Fruit fly (Drosophila melanogaster) whole organism, prepupa: ENCODE measurements around the gene CG15529.
A peak's percentile ranks its signal among the peaks of the same experiment; 100 is the strongest.

ENCODE experiments used
- CG10631 ChIP-seq: fragments of 200-800 bp; sonication (Bioruptor generic); optimal IDR thresholded peaks from 2 replicates; lab custom pipeline; 2016; ENCODE audit warnings: missing biosample characterization, missing genetic modification characterization
- CG10669 ChIP-seq: fragments of 200-800 bp; sonication (Bioruptor generic); optimal IDR thresholded peaks from 3 replicates; lab custom pipeline; 2018; ENCODE audit warnings: missing biosample characterization, mild to moderate bottlenecking, missing genetic modification characterization, moderate library complexity
- CG11294 ChIP-seq: fragments of 200-800 bp; sonication (Bioruptor generic); IDR thresholded peaks from 2 replicates; pipeline ENCODE4 v1.3.6; 2022; ENCODE audit warnings: missing biosample characterization, missing genetic modification characterization
- CG11762 ChIP-seq: fragments of 200-800 bp; sonication (Bioruptor generic); optimal IDR thresholded peaks from 3 replicates; lab custom pipeline; 2016; ENCODE audit warnings: missing biosample characterization, missing genetic modification characterization; ENCODE audit not compliant: insufficient read depth
- CG11902 ChIP-seq: fragments of 200-800 bp; sonication (Bioruptor generic); optimal IDR thresholded peaks from 3 replicates; lab custom pipeline; 2016; ENCODE audit warnings: missing biosample characterization, missing genetic modification characterization
- CG15336 ChIP-seq: fragments of 200-800 bp; sonication (Bioruptor generic); IDR thresholded peaks from 2 replicates; pipeline ENCODE4 v1.3.6; 2022; ENCODE audit warnings: missing biosample characterization, missing genetic modification characterization
- CG1621 ChIP-seq: fragments of 200-800 bp; sonication (Bioruptor generic); optimal IDR thresholded peaks from 3 replicates; lab custom pipeline; 2018; ENCODE audit warnings: missing biosample characterization, mild to moderate bottlenecking, missing genetic modification characterization
- CG16779 ChIP-seq: fragments of 200-800 bp; sonication (Bioruptor generic); optimal IDR thresholded peaks from 3 replicates; lab custom pipeline; 2017; ENCODE audit warnings: missing biosample characterization, mild to moderate bottlenecking, missing genetic modification characterization
- CG3032 ChIP-seq: fragments of 200-800 bp; optimal IDR thresholded peaks from 2 replicates; lab custom pipeline; 2019; ENCODE audit warnings: missing biosample characterization, mild to moderate bottlenecking, missing genetic modification characterization, moderate library complexity
- CG31627 ChIP-seq: fragments of 200-800 bp; sonication (Bioruptor generic); optimal IDR thresholded peaks from 3 replicates; lab custom pipeline; 2016; ENCODE audit warnings: missing biosample characterization, missing genetic modification characterization
- CG32006 ChIP-seq: fragments of 200-800 bp; sonication (Bioruptor generic); optimal IDR thresholded peaks from 3 replicates; lab custom pipeline; 2017; ENCODE audit warnings: missing biosample characterization, mild to moderate bottlenecking, missing genetic modification characterization
- CG34406 ChIP-seq: fragments of 200-800 bp; sonication (Bioruptor generic); optimal IDR thresholded peaks from 3 replicates; lab custom pipeline; 2016; ENCODE audit warnings: missing biosample characterization, missing genetic modification characterization
- CG4318 ChIP-seq: fragments of 200-800 bp; sonication (Bioruptor generic); optimal IDR thresholded peaks from 3 replicates; lab custom pipeline; 2017; ENCODE audit warnings: missing biosample characterization, mild to moderate bottlenecking, missing genetic modification characterization
- CG6163 ChIP-seq: fragments of 200-800 bp; sonication (Bioruptor generic); IDR thresholded peaks from 3 replicates; pipeline ENCODE4 v1.3.6; 2022; ENCODE audit warnings: missing biosample characterization, missing genetic modification characterization
- CG6276 ChIP-seq: fragments of 200-800 bp; sonication (Bioruptor generic); optimal IDR thresholded peaks from 2 replicates; lab custom pipeline; 2017; ENCODE audit warnings: missing biosample characterization, mild to moderate bottlenecking, missing genetic modification characterization
- CG6792 ChIP-seq: fragments of 200-800 bp; sonication (Bioruptor generic); optimal IDR thresholded peaks from 3 replicates; lab custom pipeline; 2016; ENCODE audit warnings: missing biosample characterization, missing genetic modification characterization
- CG6854 ChIP-seq: fragments of 200-800 bp; sonication (Bioruptor generic); optimal IDR thresholded peaks from 2 replicates; lab custom pipeline; 2017; ENCODE audit warnings: missing biosample characterization, mild to moderate bottlenecking, missing genetic modification characterization
- CG7368 ChIP-seq: fragments of 200-800 bp; sonication (Bioruptor generic); optimal IDR thresholded peaks from 3 replicates; lab custom pipeline; 2016; ENCODE audit warnings: missing biosample characterization, missing genetic modification characterization
- CG8119 ChIP-seq: fragments of 200-800 bp; sonication (Bioruptor generic); IDR thresholded peaks from 3 replicates; pipeline ENCODE4 v1.3.6; 2022; ENCODE audit warnings: missing biosample characterization, missing genetic modification characterization
- CG8319 ChIP-seq: fragments of 200-800 bp; sonication (Bioruptor generic); optimal IDR thresholded peaks from 3 replicates; lab custom pipeline; 2016; ENCODE audit warnings: missing biosample characterization, missing genetic modification characterization
- CG8632 ChIP-seq: fragments of 200-800 bp; sonication (Bioruptor generic); optimal IDR thresholded peaks from 3 replicates; lab custom pipeline; 2016; ENCODE audit warnings: missing biosample characterization, missing genetic modification characterization
- CG9139 ChIP-seq: fragments of 200-800 bp; sonication (Bioruptor generic); optimal IDR thresholded peaks from 3 replicates; lab custom pipeline; 2017; ENCODE audit warnings: missing biosample characterization, mild to moderate bottlenecking, missing genetic modification characterization
- Eip75B ChIP-seq: fragments of 200-800 bp; sonication (Bioruptor generic); optimal IDR thresholded peaks from 3 replicates; lab custom pipeline; 2016; ENCODE audit warnings: missing biosample characterization, missing genetic modification characterization
- Eip78C ChIP-seq: fragments of 200-800 bp; sonication (Bioruptor generic); peaks from one replicate; lab custom pipeline; 2016; ENCODE audit warnings: missing biosample characterization, missing genetic modification characterization
- Eip93F ChIP-seq: fragments of 200-800 bp; sonication (Bioruptor generic); optimal IDR thresholded peaks from 2 replicates; lab custom pipeline; 2016; ENCODE audit warnings: missing biosample characterization, mild to moderate bottlenecking, missing genetic modification characterization
- Ets96B ChIP-seq: fragments of 200-800 bp; optimal IDR thresholded peaks from 2 replicates; lab custom pipeline; 2019; ENCODE audit warnings: missing biosample characterization, mild to moderate bottlenecking, missing genetic modification characterization, moderate library complexity
- Gug ChIP-seq: fragments of 200-800 bp; sonication (Bioruptor generic); IDR thresholded peaks from 2 replicates; pipeline ENCODE4 v1.3.6; 2022; ENCODE audit warnings: missing biosample characterization, missing genetic modification characterization
- Hr38 ChIP-seq: sonication (Bioruptor generic); optimal IDR thresholded peaks from 2 replicates; lab custom pipeline; 2016; ENCODE audit warnings: missing biosample characterization, missing genetic modification characterization
- Hr39 ChIP-seq: fragments of 200-800 bp; sonication (Bioruptor generic); optimal IDR thresholded peaks from 2 replicates; lab custom pipeline; 2016; ENCODE audit warnings: missing biosample characterization, missing genetic modification characterization
- Hr4 ChIP-seq: fragments of 200-800 bp; sonication (Bioruptor generic); optimal IDR thresholded peaks from 3 replicates; lab custom pipeline; 2016; ENCODE audit warnings: missing biosample characterization, missing genetic modification characterization
- OdsH ChIP-seq: fragments of 200-800 bp; sonication (Bioruptor generic); optimal IDR thresholded peaks from 3 replicates; lab custom pipeline; 2016; ENCODE audit warnings: missing biosample characterization, missing genetic modification characterization
- Smox ChIP-seq: fragments of 200-800 bp; sonication (Bioruptor generic); optimal IDR thresholded peaks from 3 replicates; lab custom pipeline; 2016; ENCODE audit warnings: missing biosample characterization, missing genetic modification characterization
- Sox102F ChIP-seq: fragments of 200-800 bp; sonication (Bioruptor generic); optimal IDR thresholded peaks from 2 replicates; lab custom pipeline; 2016; ENCODE audit warnings: missing biosample characterization, mild to moderate bottlenecking, missing genetic modification characterization
- Sox14 ChIP-seq: fragments of 200-800 bp; sonication (Bioruptor generic); optimal IDR thresholded peaks from 3 replicates; lab custom pipeline; 2016; ENCODE audit warnings: missing biosample characterization, missing genetic modification characterization
- Sox15 ChIP-seq: fragments of 200-800 bp; sonication (Bioruptor generic); optimal IDR thresholded peaks from 3 replicates; lab custom pipeline; 2016; ENCODE audit warnings: missing biosample characterization, missing genetic modification characterization
- achi ChIP-seq: fragments of 200-800 bp; sonication (Bioruptor generic); optimal IDR thresholded peaks from 3 replicates; lab custom pipeline; 2016; ENCODE audit warnings: missing biosample characterization, missing genetic modification characterization
- acj6 ChIP-seq: fragments of 200-800 bp; sonication (Bioruptor generic); optimal IDR thresholded peaks from 3 replicates; lab custom pipeline; 2016; ENCODE audit warnings: missing biosample characterization, missing genetic modification characterization
- cyc ChIP-seq: fragments of 200-800 bp; sonication (Bioruptor generic); optimal IDR thresholded peaks from 3 replicates; lab custom pipeline; 2016; ENCODE audit warnings: missing biosample characterization, missing genetic modification characterization
- dac ChIP-seq: fragments of 200-800 bp; sonication (Bioruptor generic); optimal IDR thresholded peaks from 2 replicates; lab custom pipeline; 2017; ENCODE audit warnings: missing biosample characterization, mild to moderate bottlenecking, missing genetic modification characterization
- dsx ChIP-seq: fragments of 200-800 bp; optimal IDR thresholded peaks from 3 replicates; lab custom pipeline; 2019; ENCODE audit warnings: missing biosample characterization, mild to moderate bottlenecking, missing genetic modification characterization, moderate library complexity; ENCODE audit not compliant: poor library complexity, severe bottlenecking
- eg ChIP-seq: fragments of 200-800 bp; sonication (Bioruptor generic); IDR thresholded peaks from 3 replicates; pipeline ENCODE4 v1.3.6; 2022; ENCODE audit warnings: missing biosample characterization, missing genetic modification characterization
- fd59A ChIP-seq: fragments of 200-800 bp; sonication (Bioruptor generic); optimal IDR thresholded peaks from 2 replicates; lab custom pipeline; 2017; ENCODE audit warnings: missing biosample characterization, mild to moderate bottlenecking, missing genetic modification characterization, missing genetic modification reagents
- fd85E ChIP-seq: fragments of 200-800 bp; sonication (Bioruptor generic); optimal IDR thresholded peaks from 3 replicates; lab custom pipeline; 2016; ENCODE audit warnings: missing biosample characterization, missing genetic modification characterization
- fkh ChIP-seq: fragments of 200-800 bp; sonication (Bioruptor generic); optimal IDR thresholded peaks from 3 replicates; lab custom pipeline; 2017; ENCODE audit warnings: missing biosample characterization, mild to moderate bottlenecking, missing genetic modification characterization, moderate library complexity
- lz ChIP-seq: fragments of 200-800 bp; sonication (Bioruptor generic); optimal IDR thresholded peaks from 3 replicates; lab custom pipeline; 2016; ENCODE audit warnings: missing biosample characterization, missing genetic modification characterization
- net ChIP-seq: fragments of 200-800 bp; sonication (Bioruptor generic); optimal IDR thresholded peaks from 3 replicates; lab custom pipeline; 2016; ENCODE audit warnings: missing biosample characterization, missing genetic modification characterization
- pdm3 ChIP-seq: fragments of 200-800 bp; sonication (Bioruptor generic); optimal IDR thresholded peaks from 3 replicates; lab custom pipeline; 2016; ENCODE audit warnings: missing biosample characterization, missing genetic modification characterization
- salr ChIP-seq, 2 experiments: fragments of 200-800 bp; sonication (Bioruptor generic); optimal IDR thresholded peaks; 3 replicates each; lab custom pipeline; 2016 to 2018; ENCODE audit warnings: missing biosample characterization in 2 of 2, missing genetic modification characterization in 2 of 2, mild to moderate bottlenecking in 1 of 2
- spab ChIP-seq: fragments of 200-800 bp; sonication (Bioruptor generic); optimal IDR thresholded peaks from 2 replicates; lab custom pipeline; 2017; ENCODE audit warnings: missing biosample characterization, mild to moderate bottlenecking, missing genetic modification characterization, missing genetic modification reagents
- ss ChIP-seq, 2 experiments: fragments of 200-800 bp; sonication (Bioruptor generic); optimal IDR thresholded peaks; 2 replicates in 1 of 2; 3 replicates in 1 of 2; lab custom pipeline; 2017 to 2018; ENCODE audit warnings: mild to moderate bottlenecking in 2 of 2, missing biosample characterization in 2 of 2, missing genetic modification characterization in 2 of 2, moderate library complexity in 1 of 2
- svp ChIP-seq: fragments of 200-800 bp; sonication (Bioruptor generic); peaks from one replicate; lab custom pipeline; 2016; ENCODE audit warnings: missing biosample characterization, missing genetic modification characterization
- topi ChIP-seq: fragments of 200-800 bp; sonication (Bioruptor generic); optimal IDR thresholded peaks from 3 replicates; lab custom pipeline; 2016; ENCODE audit warnings: missing biosample characterization, missing genetic modification characterization
- vri ChIP-seq: fragments of 200-800 bp; sonication (Bioruptor generic); optimal IDR thresholded peaks from 3 replicates; lab custom pipeline; 2016; ENCODE audit warnings: missing biosample characterization, mild to moderate bottlenecking, missing genetic modification characterization

The CG15529 gene

dm6 chr3R:30164162-30164561 is 12.3 kb downstream of the CG15529 start:
- peak; percentile 26 for TF ChIP-seq Sox14 (GFP tag; lab: Kevin White, UChicago)
- no peak for TF ChIP-seq fkh
- TF ChIP-seq Ets96B, result peak; percentile 4
- TF ChIP-seq CG8632 (GFP tag; lab: Kevin White, UChicago), result no peak
- peak in 1 of 2 experiments; percentile 64 for TF ChIP-seq salr (GFP tag; optimal IDR thresholded peaks at IDR 0.05; lab: Kevin White, UChicago)
- TF ChIP-seq spab (GFP tag; lab: Kevin White, UChicago), result no peak
- peak; percentile 66 for TF ChIP-seq svp (GFP tag; lab: Kevin White, UChicago)
- TF ChIP-seq Hr4 (GFP tag; lab: Kevin White, UChicago), result peak; percentile 89
- TF ChIP-seq Eip93F (GFP tag; lab: Kevin White, UChicago), result no peak
- peak; percentile 89 for TF ChIP-seq eg (GFP tag; lab: Robert Waterston, UW)
- TF ChIP-seq dsx, result no peak
- TF ChIP-seq CG11294 (GFP tag; lab: Robert Waterston, UW), result peak; percentile 42; the same call in 1 of the 2 replicates
- TF ChIP-seq CG15336 (GFP tag; lab: Robert Waterston, UW), result peak; percentile 89
- peak; percentile 37 for TF ChIP-seq CG6792
- no peak for TF ChIP-seq CG9139
- TF ChIP-seq CG7368 (GFP tag; lab: Kevin White, UChicago), result no peak
- peak; percentile 8 for TF ChIP-seq Hr39 (GFP tag; lab: Kevin White, UChicago)
- TF ChIP-seq Smox, result no peak
- TF ChIP-seq CG6854 (GFP tag; lab: Kevin White, UChicago), result peak; percentile 56
- peak; percentile 42 for TF ChIP-seq Eip75B (GFP tag; lab: Kevin White, UChicago)
- TF ChIP-seq CG6163 (GFP tag; lab: Robert Waterston, UW), result peak; percentile 83
- peak; percentile 29 for TF ChIP-seq lz (GFP tag; lab: Kevin White, UChicago)
- TF ChIP-seq achi (GFP tag; lab: Kevin White, UChicago), result peak; percentile 64
- no peak for TF ChIP-seq CG3032
- TF ChIP-seq Sox15, result no peak
- TF ChIP-seq CG10631 (GFP tag; lab: Kevin White, UChicago), result peak; percentile 43
- TF ChIP-seq Eip78C (GFP tag; lab: Kevin White, UChicago), result peak; percentile 86
- peak; percentile 58 for TF ChIP-seq OdsH (GFP tag; lab: Kevin White, UChicago)
- peak; percentile 88 for TF ChIP-seq CG8119 (GFP tag; lab: Robert Waterston, UW)
- TF ChIP-seq CG34406 (GFP tag; lab: Kevin White, UChicago), result peak; percentile 20
- TF ChIP-seq pdm3, result peak; percentile 57
- no peak for TF ChIP-seq CG16779 (tag; lab: Kevin White, UChicago)
- peak; percentile 88 for TF ChIP-seq CG32006
- TF ChIP-seq cyc (GFP tag; lab: Kevin White, UChicago), result no peak
- TF ChIP-seq acj6 (GFP tag; lab: Kevin White, UChicago), result peak; percentile 31
- no peak for TF ChIP-seq Hr38 (GFP tag; lab: Kevin White, UChicago)
- peak; percentile 72 for TF ChIP-seq CG6276 (GFP tag; lab: Kevin White, UChicago)
- TF ChIP-seq fd59A, result no peak
- peak; percentile 80 for TF ChIP-seq dac
- TF ChIP-seq ss (GFP tag; optimal IDR thresholded peaks at IDR 0.05; lab: Kevin White, UChicago), result no peak
- no peak for TF ChIP-seq CG8319
- no peak for TF ChIP-seq CG31627 (GFP tag; lab: Kevin White, UChicago)
- TF ChIP-seq CG1621 (tag; lab: Kevin White, UChicago), result no peak
- TF ChIP-seq CG11902 (GFP tag; lab: Kevin White, UChicago), result no peak
- TF ChIP-seq CG10669, result no peak
- peak; percentile 13 for TF ChIP-seq CG11762 (GFP tag; lab: Kevin White, UChicago)
- peak; percentile 58 for TF ChIP-seq net (GFP tag; lab: Kevin White, UChicago)
- peak; percentile 64 for TF ChIP-seq Gug (GFP tag; lab: Robert Waterston, UW)
- TF ChIP-seq vri (GFP tag; lab: Kevin White, UChicago), result no peak
- TF ChIP-seq fd85E (GFP tag; lab: Kevin White, UChicago), result no peak
- TF ChIP-seq topi, result peak; percentile 24
- TF ChIP-seq Sox102F (GFP tag; lab: Kevin White, UChicago), result no peak
- TF ChIP-seq CG4318 (GFP tag; lab: Kevin White, UChicago), result peak; percentile 71
